Worm (Caenorhabditis elegans) whole organism, L3 larva: Measurements from ENCODE around the gene nhr-260.

Experiments
- R02D3.7 ChIP-seq: fragments of 150-350 bp; optimal IDR thresholded peaks from 2 replicates; lab custom pipeline; 2014; ENCODE audit warnings: missing biosample characterization, missing genetic modification characterization
- ceh-9 ChIP-seq: sonication (generic microtip); optimal IDR thresholded peaks from 2 replicates; lab custom pipeline; 2018; ENCODE audit warnings: missing biosample characterization, missing genetic modification characterization
- egl-27 ChIP-seq: sonication (generic microtip); optimal IDR thresholded peaks from 4 replicates; lab custom pipeline; 2017; ENCODE audit warnings: missing biosample characterization, missing genetic modification reagents, missing genetic modification characterization
- elt-1 ChIP-seq: fragments of 150-350 bp; optimal IDR thresholded peaks from 2 replicates; lab custom pipeline; 2014; ENCODE audit warnings: missing biosample characterization, missing genetic modification characterization

DNA sequence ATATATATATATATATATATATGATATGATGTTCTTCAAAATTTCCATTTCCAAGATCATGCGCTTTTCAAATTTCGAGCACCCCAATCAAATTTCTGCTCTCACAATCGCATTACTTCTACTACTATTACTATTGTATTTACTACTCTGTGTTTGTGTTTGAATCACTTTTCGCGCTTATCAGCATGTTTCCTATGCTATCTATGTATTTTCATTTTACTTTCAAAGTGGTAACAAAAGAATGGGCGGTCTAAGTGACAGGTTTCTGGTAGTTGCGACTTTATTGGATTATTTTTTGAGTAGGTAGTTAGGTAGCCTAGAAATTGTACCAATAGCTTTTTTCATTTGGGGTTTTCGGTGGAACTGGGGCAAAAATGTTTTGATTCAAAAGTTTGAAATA, 46.7 kb upstream of the nhr-260 start:
- TF ChIP-seq egl-27 (tag; lab: Kevin White, UChicago) (no peak), elt-1 (no peak), R02D3.7 (tag; lab: Kevin White, UChicago) (no peak), ceh-9 (tag; lab: Kevin White, UChicago) (no peak)
